Fruit fly (Drosophila melanogaster): ENCODE measurements around the gene AgmNAT.

- TF ChIP-seq Ets96B (tag; optimal IDR thresholded peaks at IDR 0.05) (no peak), CG11762 (GFP tag; optimal IDR thresholded peaks at IDR 0.05; ENCODE audit: insufficient read depth) (no peak), Met (GFP tag; optimal IDR thresholded peaks at IDR 0.05) (no peak), esn (GFP tag; optimal IDR thresholded peaks at IDR 0.05) (no peak), Ets21C (GFP tag; optimal IDR thresholded peaks at IDR 0.05) (no peak), net (GFP tag; optimal IDR thresholded peaks at IDR 0.05) (no peak), CG16779 (tag; optimal IDR thresholded peaks at IDR 0.05) (no peak), Hr4 (GFP tag; optimal IDR thresholded peaks at IDR 0.05) (no peak)
Observed at dm6 chrX:5839737-5840136, 24.1 kb upstream of the AgmNAT start.

All from whole organism, prepupa.